Fruit fly (Drosophila melanogaster): Measurements from ENCODE around the gene CG14062.

The CG14062 gene

dm6 chr3R:28634981-28635930, 7.4 kb downstream of the CG14062 start, which contains the start of gene CG10011 (continued):
- no peak for TF ChIP-seq Eip75B (GFP tag; optimal IDR thresholded peaks at IDR 0.05)
- peak; percentile 2 for TF ChIP-seq lz (GFP tag; optimal IDR thresholded peaks at IDR 0.05)
- TF ChIP-seq CG11762 (GFP tag; optimal IDR thresholded peaks at IDR 0.05; ENCODE audit: insufficient read depth), result no peak
- peak; percentile 11 for TF ChIP-seq Sox102F (GFP tag; optimal IDR thresholded peaks at IDR 0.05)
- TF ChIP-seq Hr38 (GFP tag; optimal IDR thresholded peaks at IDR 0.05), result no peak
- no peak for TF ChIP-seq CG11902 (GFP tag; optimal IDR thresholded peaks at IDR 0.05)
- no peak for TF ChIP-seq CG6276 (GFP tag; optimal IDR thresholded peaks at IDR 0.05)
- TF ChIP-seq OdsH (GFP tag; optimal IDR thresholded peaks at IDR 0.05), result no peak
- TF ChIP-seq acj6 (GFP tag; optimal IDR thresholded peaks at IDR 0.05), result no peak
- no peak for TF ChIP-seq CG6854 (GFP tag; optimal IDR thresholded peaks at IDR 0.05)
- no peak for TF ChIP-seq ss (GFP tag; optimal IDR thresholded peaks at IDR 0.05)
- TF ChIP-seq CG9139 (GFP tag; optimal IDR thresholded peaks at IDR 0.05), result no peak
- TF ChIP-seq fd59A (GFP tag; optimal IDR thresholded peaks at IDR 0.05), result no peak
- no peak for TF ChIP-seq CG11294 (GFP tag; IDR thresholded peaks at IDR 0.05)
- no peak for TF ChIP-seq CG10669 (GFP tag; optimal IDR thresholded peaks at IDR 0.05)
- TF ChIP-seq CG3919 (GFP tag; optimal IDR thresholded peaks at IDR 0.05), result peak; percentile 10
- no peak for TF ChIP-seq Hr4 (GFP tag; optimal IDR thresholded peaks at IDR 0.05)
- TF ChIP-seq spab (GFP tag; optimal IDR thresholded peaks at IDR 0.05), result no peak
- no peak for TF ChIP-seq fkh (GFP tag; optimal IDR thresholded peaks at IDR 0.05)
- TF ChIP-seq Ets96B (tag; optimal IDR thresholded peaks at IDR 0.05), result no peak
- TF ChIP-seq salr (GFP tag; optimal IDR thresholded peaks at IDR 0.05), result no peak

- TF ChIP-seq fd59A (GFP tag; optimal IDR thresholded peaks at IDR 0.05), result no peak
- no peak for TF ChIP-seq Sox15 (GFP tag; optimal IDR thresholded peaks at IDR 0.05)
- peak; percentile 5 for TF ChIP-seq Smox (GFP tag; optimal IDR thresholded peaks at IDR 0.05)
- no peak for TF ChIP-seq Eip75B (GFP tag; optimal IDR thresholded peaks at IDR 0.05)
- TF ChIP-seq vri (GFP tag; optimal IDR thresholded peaks at IDR 0.05), result no peak
- TF ChIP-seq CG9139 (GFP tag; optimal IDR thresholded peaks at IDR 0.05), result peak; percentile 21
- no peak for TF ChIP-seq Ets96B (tag; optimal IDR thresholded peaks at IDR 0.05)
- TF ChIP-seq CG6792 (GFP tag; optimal IDR thresholded peaks at IDR 0.05), result no peak
- peak; percentile 48 for TF ChIP-seq CG6808 (GFP tag; optimal IDR thresholded peaks at IDR 0.05)
- no peak for TF ChIP-seq esn (GFP tag; optimal IDR thresholded peaks at IDR 0.05)
- no peak for TF ChIP-seq Hr38 (GFP tag; optimal IDR thresholded peaks at IDR 0.05)
- TF ChIP-seq Eip78C (GFP tag), result no peak
- peak; percentile 54 to 63 for TF ChIP-seq ss (GFP tag; optimal IDR thresholded peaks at IDR 0.05)
- peak; percentile 30; the same call in 1 of the 3 replicates for TF ChIP-seq CG6163 (GFP tag; IDR thresholded peaks at IDR 0.05)
- no peak for TF ChIP-seq lz (GFP tag; optimal IDR thresholded peaks at IDR 0.05)
- no peak for TF ChIP-seq Gug (GFP tag; IDR thresholded peaks at IDR 0.05)
- TF ChIP-seq Hr39 (GFP tag; optimal IDR thresholded peaks at IDR 0.05), result no peak
- no peak for TF ChIP-seq eg (GFP tag; IDR thresholded peaks at IDR 0.05)
- no peak for TF ChIP-seq CG11902 (GFP tag; optimal IDR thresholded peaks at IDR 0.05)
- TF ChIP-seq Sox102F (GFP tag; optimal IDR thresholded peaks at IDR 0.05), result no peak
- TF ChIP-seq CG6276 (GFP tag; optimal IDR thresholded peaks at IDR 0.05), result no peak
- TF ChIP-seq topi (GFP tag; optimal IDR thresholded peaks at IDR 0.05), result peak; percentile 8
- TF ChIP-seq cyc (GFP tag; optimal IDR thresholded peaks at IDR 0.05), result no peak
- no peak for TF ChIP-seq dac (GFP tag; optimal IDR thresholded peaks at IDR 0.05)
- no peak for TF ChIP-seq CG8632 (GFP tag; optimal IDR thresholded peaks at IDR 0.05)
- no peak for TF ChIP-seq salr (GFP tag; optimal IDR thresholded peaks at IDR 0.05)
- no peak for TF ChIP-seq CG3032 (tag; optimal IDR thresholded peaks at IDR 0.05)
- TF ChIP-seq CG8319 (GFP tag; optimal IDR thresholded peaks at IDR 0.05), result no peak
- TF ChIP-seq CG6854 (GFP tag; optimal IDR thresholded peaks at IDR 0.05), result peak; percentile 82
- TF ChIP-seq CG1621 (tag; optimal IDR thresholded peaks at IDR 0.05), result peak; percentile 6
- no peak for TF ChIP-seq CG11294 (GFP tag; IDR thresholded peaks at IDR 0.05)
- no peak for TF ChIP-seq CG4318 (GFP tag; optimal IDR thresholded peaks at IDR 0.05)
- peak; percentile 46 for TF ChIP-seq dsx (GFP tag; optimal IDR thresholded peaks at IDR 0.05; ENCODE audit: poor library complexity, severe bottlenecking)
- no peak for TF ChIP-seq CG11762 (GFP tag; optimal IDR thresholded peaks at IDR 0.05; ENCODE audit: insufficient read depth)
- no peak for TF ChIP-seq Blimp-1 (GFP tag; optimal IDR thresholded peaks at IDR 0.05)
- TF ChIP-seq CG10631 (GFP tag; optimal IDR thresholded peaks at IDR 0.05), result no peak
- TF ChIP-seq fkh (GFP tag; optimal IDR thresholded peaks at IDR 0.05), result peak; percentile 40
- no peak for TF ChIP-seq CG7368 (GFP tag; optimal IDR thresholded peaks at IDR 0.05)
These were observed 8.3 kb downstream of the CG14062 start for dm6 chr3R:28634261-28634980.

All from whole organism, prepupa.